Worm (Caenorhabditis elegans): ENCODE measurements around the gene W02B12.16.

DNA sequence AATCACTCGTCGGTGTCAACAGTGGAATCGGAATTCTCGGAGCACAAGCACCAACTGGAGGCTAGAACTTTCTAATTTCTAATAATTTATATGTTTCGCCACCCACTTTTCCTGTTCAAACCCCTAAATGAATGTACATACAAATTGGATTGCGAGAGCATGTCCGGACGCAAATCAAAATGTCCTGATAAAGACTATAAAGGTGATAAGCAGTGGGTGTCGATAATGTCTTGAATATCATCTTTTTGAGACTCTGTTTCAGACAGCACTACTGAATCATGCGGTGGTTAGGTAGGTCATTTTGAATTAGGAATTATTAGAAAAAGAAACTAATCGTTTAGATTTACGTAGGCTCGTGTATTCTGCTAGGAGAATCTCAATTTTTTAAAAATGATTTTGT is 27.6 kb downstream of the W02B12.16 start, which contains the start of gene W02B12.1:
- no peak for TF ChIP-seq ceh-14 (tag; optimal IDR thresholded peaks at IDR 0.05)
- no peak for TF ChIP-seq fkh-10 (GFP tag; optimal IDR thresholded peaks at IDR 0.05)
- no peak for TF ChIP-seq ama-1 (optimal IDR thresholded peaks at IDR 0.05)
- no peak for TF ChIP-seq ceh-9 (tag; optimal IDR thresholded peaks at IDR 0.05)
- TF ChIP-seq hlh-15 (tag; optimal IDR thresholded peaks at IDR 0.05) = no peak
- TF ChIP-seq nfya-1 (tag; optimal IDR thresholded peaks at IDR 0.05) = no peak
- TF ChIP-seq unc-55 (GFP tag; optimal IDR thresholded peaks at IDR 0.05) = no peak
- TF ChIP-seq T23F11.4 (GFP tag; optimal IDR thresholded peaks at IDR 0.05) = no peak
- TF ChIP-seq ceh-48 (tag; optimal IDR thresholded peaks at IDR 0.05) = no peak
- no peak for TF ChIP-seq tbx-2 (tag; optimal IDR thresholded peaks at IDR 0.05)

All from whole organism, late embryonic.